Worm (Caenorhabditis elegans) whole organism, L4 larva: ENCODE results near the gene F55E10.1.

Source experiments
- Y105C5A.15 ChIP-seq: fragments of 200-800 bp; sonication (Bioruptor generic); IDR thresholded peaks from 2 replicates; pipeline ENCODE4 v1.3.6; 2022; ENCODE audit warnings: missing genetic modification characterization, missing compliant biosample characterization
- aly-2 ChIP-seq: sonication (generic microtip); optimal IDR thresholded peaks from 2 replicates; lab custom pipeline; 2018; ENCODE audit warnings: missing biosample characterization, missing genetic modification characterization
- ces-1 ChIP-seq: fragments of 150-350 bp; sonication (generic microtip); optimal IDR thresholded peaks from 4 replicates; lab custom pipeline; 2014; ENCODE audit warnings: missing biosample characterization, missing genetic modification reagents, missing genetic modification characterization
- madf-5 ChIP-seq, 2 experiments: fragments of 200-800 bp; sonication (Bioruptor generic); IDR thresholded peaks; 2 replicates each; pipeline ENCODE4 v1.3.6; 2022; ENCODE audit warnings: missing compliant biosample characterization in 2 of 2, missing genetic modification characterization in 2 of 2
- mep-1 ChIP-seq: fragments of 150-350 bp; sonication (generic microtip); optimal IDR thresholded peaks from 3 replicates; lab custom pipeline; 2014; ENCODE audit warnings: missing biosample characterization, missing genetic modification characterization
- nhr-11 ChIP-seq: fragments of 150-350 bp; optimal IDR thresholded peaks from 2 replicates; lab custom pipeline; 2014; ENCODE audit warnings: missing biosample characterization, missing genetic modification characterization
- nhr-237 ChIP-seq: sonication (generic microtip); optimal IDR thresholded peaks from 2 replicates; lab custom pipeline; 2017; ENCODE audit warnings: missing biosample characterization, missing genetic modification characterization
- skn-1 ChIP-seq: fragments of 150-350 bp; optimal IDR thresholded peaks from 2 replicates; lab custom pipeline; 2014; ENCODE audit warnings: missing biosample characterization, missing genetic modification characterization
- snpc-4 ChIP-seq: fragments of 150-350 bp; optimal IDR thresholded peaks from 2 replicates; lab custom pipeline; 2014; ENCODE audit warnings: missing biosample characterization, missing genetic modification characterization
- unc-39 ChIP-seq: sonication (generic microtip); optimal IDR thresholded peaks from 2 replicates; lab custom pipeline; 2017; ENCODE audit warnings: missing biosample characterization, missing genetic modification characterization
- unc-62 ChIP-seq, 3 experiments: fragments of 150-350 bp in 1 of 3; sonication (generic microtip); optimal IDR thresholded peaks in 2 of 3; peaks in 1 of 3; 1 replicate in 1 of 3; 2 replicates in 2 of 3; lab custom pipeline; 2014 to 2017; ENCODE audit warnings: missing biosample characterization in 3 of 3, missing genetic modification characterization in 3 of 3, missing genetic modification reagents in 3 of 3, missing genotype in 1 of 3
- zag-1 ChIP-seq: fragments of 150-350 bp; optimal IDR thresholded peaks from 2 replicates; lab custom pipeline; 2014; ENCODE audit warnings: missing biosample characterization, missing genetic modification characterization

DNA sequence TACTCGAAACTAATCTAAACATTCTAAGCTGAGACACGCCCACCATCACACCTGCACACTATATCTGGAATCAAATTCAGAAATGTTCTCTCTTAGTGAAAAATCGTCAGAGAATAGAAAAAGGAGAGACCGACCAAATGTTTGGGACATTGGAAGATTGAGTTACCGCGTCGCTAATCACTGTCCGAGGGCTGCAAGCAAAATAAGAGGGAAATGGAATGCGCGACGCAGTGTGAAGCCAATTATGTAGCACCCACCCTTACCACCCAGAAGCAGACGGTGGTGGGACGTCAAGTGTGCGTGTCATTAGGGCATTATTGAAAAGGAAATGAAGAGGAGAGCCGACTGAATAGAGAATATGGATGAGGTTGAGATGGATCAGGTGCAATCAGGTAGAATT, 30.2 kb upstream of the F55E10.1 start:
- TF ChIP-seq madf-5 (GFP tag; IDR thresholded peaks at IDR 0.05; lab: Robert Waterston, UW): no peak
- no peak for TF ChIP-seq ces-1 (GFP tag; lab: Kevin White, UChicago)
- TF ChIP-seq unc-62 (GFP tag; optimal IDR thresholded peaks at IDR 0.05 in 1 of 2; lab: Kevin White, UChicago): no peak
- TF ChIP-seq unc-62 (tag; optimal IDR thresholded peaks at IDR 0.05; lab: Kevin White, UChicago): no peak
- no peak for TF ChIP-seq Y105C5A.15
- TF ChIP-seq zag-1 (tag; lab: Kevin White, UChicago): no peak
- TF ChIP-seq unc-39 (tag; lab: Kevin White, UChicago): no peak
- TF ChIP-seq snpc-4 (tag; lab: Kevin White, UChicago): no peak
- TF ChIP-seq mep-1 (tag; lab: Kevin White, UChicago): no peak
- TF ChIP-seq nhr-237: no peak
- no peak for TF ChIP-seq skn-1 (tag; lab: Kevin White, UChicago)
- TF ChIP-seq aly-2 (tag; lab: Kevin White, UChicago): no peak
- TF ChIP-seq nhr-11 (tag; lab: Kevin White, UChicago): no peak
